Worm (Caenorhabditis elegans) whole organism, midembryonic: ENCODE measurements around the gene K12H4.7.
A peak's percentile ranks its signal among the peaks of the same experiment; 100 is the strongest.

Experiments
- T22C8.4 ChIP-seq: fragments of 200-800 bp; sonication (Bioruptor generic); IDR thresholded peaks from 2 replicates; pipeline ENCODE4 v1.3.6; 2022; ENCODE audit warnings: missing genetic modification characterization, missing compliant biosample characterization
- cog-1 ChIP-seq: sonication (generic microtip); optimal IDR thresholded peaks from 2 replicates; lab custom pipeline; 2016; ENCODE audit warnings: missing genetic modification characterization, missing compliant biosample characterization
- flt-1 ChIP-seq: fragments of 200-800 bp; sonication (Bioruptor generic); IDR thresholded peaks from 2 replicates; pipeline ENCODE4 v1.3.6; 2022; ENCODE audit warnings: missing genetic modification characterization, missing compliant biosample characterization
- klf-2 ChIP-seq: fragments of 200-800 bp; sonication (Bioruptor generic); conservative IDR thresholded peaks from 2 replicates; pipeline ENCODE4 v1.3.6; 2022; ENCODE audit warnings: missing genetic modification reagents, missing genetic modification characterization, missing compliant biosample characterization
- med-1 ChIP-seq: sonication (generic microtip); optimal IDR thresholded peaks from 2 replicates; lab custom pipeline; 2017; ENCODE audit warnings: missing genetic modification characterization, mild to moderate bottlenecking, missing compliant biosample characterization, antibody characterized with exemption, missing genetic modification reagents; ENCODE audit not compliant: insufficient read depth
- ref-1 ChIP-seq: fragments of 200-800 bp; sonication (Bioruptor generic); conservative IDR thresholded peaks from 2 replicates; pipeline ENCODE4 v1.3.6; 2022; ENCODE audit warnings: missing genetic modification reagents, missing genetic modification characterization, missing compliant biosample characterization
- tab-1 ChIP-seq: fragments of 200-800 bp; sonication (Bioruptor generic); IDR thresholded peaks from 2 replicates; pipeline ENCODE4 v1.3.6; 2022; ENCODE audit warnings: missing genetic modification characterization, missing compliant biosample characterization
- ztf-23 ChIP-seq: fragments of 200-800 bp; sonication (Bioruptor generic); IDR thresholded peaks from 2 replicates; pipeline ENCODE4 v1.3.6; 2022; ENCODE audit warnings: missing genetic modification reagents, missing genetic modification characterization, missing compliant biosample characterization
- ztf-29 ChIP-seq: fragments of 200-800 bp; sonication (Bioruptor generic); IDR thresholded peaks from 2 replicates; pipeline ENCODE4 v1.3.6; 2022; ENCODE audit warnings: missing genetic modification reagents, missing genetic modification characterization, missing compliant biosample characterization

The K12H4.7 gene

ce11 chrIII:8069206-8069605 lies 18.3 kb upstream of the K12H4.7 start:
- TF ChIP-seq flt-1 = peak; percentile 80
- no peak for TF ChIP-seq ztf-29 (GFP tag; lab: Robert Waterston, UW)

DNA sequence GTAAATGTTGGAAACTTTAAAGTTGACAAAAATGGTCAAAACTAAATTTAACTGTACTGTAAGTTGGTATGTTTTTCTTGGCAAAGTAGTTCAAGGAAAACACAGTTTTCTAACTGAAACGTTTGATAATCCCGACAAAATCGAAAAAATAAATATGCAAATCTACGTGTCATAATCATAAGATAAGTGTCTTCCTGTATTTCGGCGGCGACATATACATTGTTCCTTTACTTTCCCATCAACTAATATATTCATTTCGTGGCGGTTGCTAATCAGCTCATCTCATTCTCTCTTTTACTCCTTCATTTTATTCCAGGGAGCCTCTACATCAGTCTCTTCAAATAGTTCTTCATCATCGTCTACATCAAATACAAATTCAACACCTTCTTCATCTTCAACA lies 16.9 kb upstream of the K12H4.7 start:
- TF ChIP-seq med-1 (GFP tag; lab: Kevin White, UChicago) (no peak), tab-1 (no peak), T22C8.4 (GFP tag; lab: Robert Waterston, UW) (no peak)

DNA sequence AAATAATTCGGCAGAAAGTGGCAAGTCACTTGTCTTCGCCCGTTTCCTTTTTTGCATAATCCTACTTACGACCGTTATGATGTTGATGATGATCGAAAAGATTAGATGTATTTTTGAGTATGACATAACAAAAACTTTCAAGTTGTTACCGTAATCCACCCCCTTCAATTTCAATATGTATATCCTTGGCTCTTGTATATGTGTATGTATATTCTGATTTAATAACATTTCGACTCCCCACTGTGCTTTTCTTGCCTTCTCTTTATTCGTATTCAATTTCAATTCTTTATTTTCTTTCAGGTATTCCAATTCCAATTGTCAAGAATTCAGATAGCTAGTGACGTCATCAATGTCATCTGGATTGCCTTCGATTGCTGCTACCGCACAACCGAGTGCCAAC lies 16.1 kb upstream of the K12H4.7 start, which contains the start of gene pros-1:
Gene pros-1, plus strand, starts transcription at position 301 of the 400 bp plus-strand sequence.
- TF ChIP-seq T22C8.4 (GFP tag; lab: Robert Waterston, UW) = no peak
- no peak for TF ChIP-seq flt-1
- TF ChIP-seq cog-1 (tag; lab: Kevin White, UChicago) = no peak
- TF ChIP-seq tab-1 = no peak
- no peak for TF ChIP-seq klf-2 (GFP tag; lab: Robert Waterston, UW)
- no peak for TF ChIP-seq ztf-23 (GFP tag; lab: Robert Waterston, UW)

- TF ChIP-seq T22C8.4 (GFP tag; lab: Robert Waterston, UW) = no peak
- TF ChIP-seq ref-1 (GFP tag; lab: Robert Waterston, UW) = no peak
- no peak for TF ChIP-seq tab-1
- TF ChIP-seq med-1 (GFP tag; lab: Kevin White, UChicago) = no peak
- no peak for TF ChIP-seq klf-2 (GFP tag; lab: Robert Waterston, UW)
- TF ChIP-seq ztf-29 (GFP tag; lab: Robert Waterston, UW) = no peak
- TF ChIP-seq flt-1 = no peak
- no peak for TF ChIP-seq cog-1 (tag; lab: Kevin White, UChicago)
- TF ChIP-seq ztf-23 (GFP tag; lab: Robert Waterston, UW) = no peak
Measured at ce11 chrIII:8065101-8065500, 14.2 kb upstream of the K12H4.7 start.

DNA sequence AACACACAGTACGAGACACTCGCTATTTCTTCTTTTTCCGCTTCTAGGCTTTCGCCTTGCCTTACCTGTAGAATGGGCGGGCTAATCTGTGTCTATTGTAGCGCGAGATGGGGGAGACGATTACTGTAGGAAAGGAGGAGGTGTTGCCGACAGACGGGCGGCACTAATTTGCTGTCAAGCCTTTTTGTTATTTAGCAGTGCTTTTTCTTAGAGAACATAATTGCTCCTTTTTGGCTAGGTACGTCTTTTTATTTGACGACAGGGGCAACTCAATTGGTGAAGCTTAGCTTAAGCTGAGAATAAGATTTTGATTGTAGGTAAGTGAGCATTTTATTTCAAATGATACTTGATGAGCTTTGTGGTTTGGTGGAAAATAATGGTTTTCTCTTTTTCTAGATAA lies 12.8 kb upstream of the K12H4.7 start:
- TF ChIP-seq ref-1 (GFP tag; lab: Robert Waterston, UW) (no peak), flt-1 (no peak), cog-1 (tag; lab: Kevin White, UChicago) (no peak), ztf-29 (GFP tag; lab: Robert Waterston, UW) (0 out of 2 replicates have a peak, but pooled peaks have one; percentile 31), klf-2 (GFP tag; lab: Robert Waterston, UW) (no peak), ztf-23 (GFP tag; lab: Robert Waterston, UW) (no peak), med-1 (GFP tag; lab: Kevin White, UChicago) (no peak), T22C8.4 (GFP tag; lab: Robert Waterston, UW) (no peak)

DNA sequence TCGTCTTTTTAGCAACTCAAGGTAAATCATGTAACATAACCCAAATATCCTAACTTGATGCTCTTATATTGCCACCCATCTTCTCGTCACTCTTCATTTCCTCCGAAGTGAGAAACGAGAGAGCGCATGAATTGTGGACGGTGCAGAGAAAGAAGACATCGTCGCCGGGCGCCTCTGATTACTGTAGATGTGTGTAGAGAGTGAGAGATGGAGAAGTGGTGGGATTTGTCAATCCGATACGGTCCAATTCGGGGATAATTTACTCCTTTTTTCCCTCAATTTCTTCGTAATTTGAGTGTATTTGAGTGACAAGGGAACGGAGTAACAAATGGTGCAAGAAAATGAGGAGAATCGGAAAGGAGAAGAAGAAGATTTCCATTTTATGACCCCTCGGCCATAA lies 10.2 kb upstream of the K12H4.7 start:
- TF ChIP-seq klf-2 (GFP tag; lab: Robert Waterston, UW) = no peak
- no peak for TF ChIP-seq ref-1 (GFP tag; lab: Robert Waterston, UW)
- TF ChIP-seq tab-1 = no peak
- TF ChIP-seq med-1 (GFP tag; lab: Kevin White, UChicago) = no peak
- TF ChIP-seq ztf-29 (GFP tag; lab: Robert Waterston, UW) = no peak
- no peak for TF ChIP-seq flt-1
- TF ChIP-seq T22C8.4 (GFP tag; lab: Robert Waterston, UW) = no peak
- TF ChIP-seq ztf-23 (GFP tag; lab: Robert Waterston, UW) = no peak
- no peak for TF ChIP-seq cog-1 (tag; lab: Kevin White, UChicago)

DNA sequence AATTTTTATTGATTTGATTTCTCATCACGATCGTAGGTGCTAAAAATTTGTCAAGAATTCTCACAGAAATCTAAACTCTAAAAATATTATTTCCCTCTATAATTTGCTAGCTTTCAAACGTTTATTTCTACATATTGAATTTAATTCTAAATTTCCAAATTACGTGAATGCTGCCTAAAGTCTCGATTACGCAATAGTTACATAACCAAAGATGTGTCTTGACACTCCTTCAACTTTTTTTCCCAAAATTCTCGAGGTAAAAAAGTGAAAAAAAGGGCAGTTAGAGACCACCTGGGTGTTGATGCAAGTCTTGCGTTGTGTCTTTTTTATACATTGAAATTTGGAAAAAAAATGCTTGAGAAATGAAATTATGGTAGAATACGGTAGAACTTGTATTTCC lies 957 bp upstream of the K12H4.7 start:
- TF ChIP-seq med-1 (GFP tag; lab: Kevin White, UChicago) (no peak), ztf-23 (GFP tag; lab: Robert Waterston, UW) (no peak), flt-1 (no peak), ztf-29 (GFP tag; lab: Robert Waterston, UW) (no peak), ref-1 (GFP tag; lab: Robert Waterston, UW) (no peak), klf-2 (GFP tag; lab: Robert Waterston, UW) (no peak), T22C8.4 (GFP tag; lab: Robert Waterston, UW) (no peak), cog-1 (tag; lab: Kevin White, UChicago) (no peak), tab-1 (no peak)

DNA sequence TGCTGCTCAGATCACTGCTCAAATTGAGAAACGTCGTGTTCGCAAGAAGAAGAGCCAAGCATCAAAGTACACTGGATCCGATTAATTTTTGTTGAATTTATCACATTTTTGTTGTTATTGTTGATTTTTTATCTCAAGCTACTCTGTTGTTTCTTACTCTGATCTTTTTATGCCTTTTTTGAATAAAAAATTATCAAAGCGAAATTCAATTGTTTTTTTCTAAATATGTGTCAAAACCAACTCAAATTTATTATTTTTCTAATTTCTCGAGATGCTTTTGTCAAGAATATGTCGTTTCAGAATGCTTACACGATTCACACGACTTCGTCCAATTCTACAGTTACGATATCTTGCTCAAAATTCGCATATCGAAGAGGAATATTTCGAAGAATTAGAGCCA lies 3.5 kb downstream of the K12H4.7 start, which contains the start of gene K12H4.2:
Gene K12H4.2, plus strand, starts transcription at position 301 of the 400 bp plus-strand sequence.
- TF ChIP-seq med-1 (GFP tag; lab: Kevin White, UChicago) (no peak), ztf-23 (GFP tag; lab: Robert Waterston, UW) (no peak), ztf-29 (GFP tag; lab: Robert Waterston, UW) (no peak), cog-1 (tag; lab: Kevin White, UChicago) (no peak), ref-1 (GFP tag; lab: Robert Waterston, UW) (no peak), klf-2 (GFP tag; lab: Robert Waterston, UW) (no peak), flt-1 (no peak)

- TF ChIP-seq ztf-23 (GFP tag; lab: Robert Waterston, UW) (no peak), T22C8.4 (GFP tag; lab: Robert Waterston, UW) (no peak), tab-1 (no peak), med-1 (GFP tag; lab: Kevin White, UChicago) (no peak)
Measured at ce11 chrIII:8045734-8046133, 5.1 kb downstream of the K12H4.7 start, which contains the start of gene K12H4.3. Gene K12H4.3 (plus strand): TSS chrIII:8046034.

ce11 chrIII:8044717-8045116 lies 6.2 kb downstream of the K12H4.7 start, which contains the start of gene spcs-3:
Gene spcs-3 (plus strand): TSS chrIII:8045017.
- TF ChIP-seq med-1 (GFP tag; lab: Kevin White, UChicago) = no peak
- no peak for TF ChIP-seq flt-1
- no peak for TF ChIP-seq ztf-23 (GFP tag; lab: Robert Waterston, UW)
- TF ChIP-seq T22C8.4 (GFP tag; lab: Robert Waterston, UW) = no peak
- no peak for TF ChIP-seq klf-2 (GFP tag; lab: Robert Waterston, UW)
- no peak for TF ChIP-seq cog-1 (tag; lab: Kevin White, UChicago)
- no peak for TF ChIP-seq ztf-29 (GFP tag; lab: Robert Waterston, UW)
- TF ChIP-seq tab-1 = no peak
- no peak for TF ChIP-seq ref-1 (GFP tag; lab: Robert Waterston, UW)
